Fruit fly (Drosophila melanogaster): ENCODE measurements around the gene Cox10.
A peak's percentile ranks its signal among the peaks of the same experiment; 100 is the strongest.

Cox10 gene

dm6 chr2L:10339212-10339721 lies 8.0 kb downstream of the Cox10 start, which contains the start of gene SamDC (continued):
- TF ChIP-seq CG31365 (tag; optimal IDR thresholded peaks at IDR 0.05) (no peak), CG13287 (GFP tag; IDR thresholded peaks at IDR 0.05; ENCODE audit: partially characterized antibody) (peak; percentile 79), CG14441 (GFP tag; IDR thresholded peaks at IDR 0.05) (peak; percentile 5; the same call in 1 of the 2 replicates), CG34376 (GFP tag; optimal IDR thresholded peaks at IDR 0.05) (peak; percentile 71), CG2199 (GFP tag; IDR thresholded peaks at IDR 0.05) (peak; percentile 67; the same call in 2 of the 3 replicates), Trl (optimal IDR thresholded peaks at IDR 0.05) (no peak), Trl (GFP tag; optimal IDR thresholded peaks at IDR 0.05) (peak; percentile 58), ab (GFP tag; optimal IDR thresholded peaks at IDR 0.05) (no peak), Med (GFP tag) (peak; percentile 91), Side (GFP tag; optimal IDR thresholded peaks at IDR 0.05) (peak; percentile 47), CG15514 (GFP tag; optimal IDR thresholded peaks at IDR 0.05) (peak; percentile 80), CG8478 (optimal IDR thresholded peaks at IDR 0.05) (no peak), CG32532 (GFP tag; IDR thresholded peaks at IDR 0.05) (peak; percentile 42; the same call in 1 of the 2 replicates), sug (tag; optimal IDR thresholded peaks at IDR 0.05) (peak; percentile 48), CG7357 (GFP tag; IDR thresholded peaks at IDR 0.05) (peak; percentile 96), ash1 (GFP tag; optimal IDR thresholded peaks at IDR 0.05) (peak; percentile 16), YL-1 (GFP tag; optimal IDR thresholded peaks at IDR 0.05) (peak; percentile 61), Hsf (GFP tag; optimal IDR thresholded peaks at IDR 0.05) (peak; percentile 36), Fer3 (tag; optimal IDR thresholded peaks at IDR 0.05) (peak; percentile 34), HLHmδ (GFP tag; optimal IDR thresholded peaks at IDR 0.05) (peak; percentile 46), Rfx (GFP tag; IDR thresholded peaks at IDR 0.05) (peak; percentile 69), HmgZ (tag; optimal IDR thresholded peaks at IDR 0.05) (peak; percentile 59), CG17385 (GFP tag; optimal IDR thresholded peaks at IDR 0.05) (peak; percentile 48), CG15696 (tag; optimal IDR thresholded peaks at IDR 0.05) (peak; percentile 23), CG6654 (GFP tag; optimal IDR thresholded peaks at IDR 0.05) (no peak), CG8290 (GFP tag; optimal IDR thresholded peaks at IDR 0.05) (peak; percentile 80), CG8290 (tag; optimal IDR thresholded peaks at IDR 0.05) (peak; percentile 1 to 79), CG10654 (GFP tag; optimal IDR thresholded peaks at IDR 0.05) (peak; percentile 14), CG3995 (GFP tag; optimal IDR thresholded peaks at IDR 0.05) (peak; percentile 8), CG17186 (GFP tag; optimal IDR thresholded peaks at IDR 0.05) (no peak), Hmr (GFP tag; optimal IDR thresholded peaks at IDR 0.05) (peak; percentile 75), Dp (GFP tag; optimal IDR thresholded peaks at IDR 0.05) (peak; percentile 17), grau (tag; optimal IDR thresholded peaks at IDR 0.05) (peak; percentile 62), cg (GFP tag; optimal IDR thresholded peaks at IDR 0.05) (no peak), Sin3A (optimal IDR thresholded peaks at IDR 0.05) (peak; percentile 10), her (GFP tag; optimal IDR thresholded peaks at IDR 0.05) (peak; percentile 39), CG12219 (GFP tag; optimal IDR thresholded peaks at IDR 0.05) (no peak), CG17328 (GFP tag; IDR thresholded peaks at IDR 0.05) (peak; percentile 24; the same call in 1 of the 2 replicates), Hr3 (GFP tag; optimal IDR thresholded peaks at IDR 0.05) (peak; percentile 37), CG13624 (GFP tag; optimal IDR thresholded peaks at IDR 0.05) (peak; percentile 7), oc (tag; optimal IDR thresholded peaks at IDR 0.05) (no peak), PHDP (tag; optimal IDR thresholded peaks at IDR 0.05) (peak; percentile 63), Atf3 (GFP tag; optimal IDR thresholded peaks at IDR 0.05) (no peak), CG13424 (tag; optimal IDR thresholded peaks at IDR 0.05) (peak; percentile 59), CG10959 (GFP tag; IDR thresholded peaks at IDR 0.05) (no peak), CG10321 (GFP tag; IDR thresholded peaks at IDR 0.05) (no peak), CG2120 (GFP tag; optimal IDR thresholded peaks at IDR 0.05) (peak; percentile 37), Mad (GFP tag; optimal IDR thresholded peaks at IDR 0.05) (peak; percentile 4), Ada2b (GFP tag; IDR thresholded peaks at IDR 0.05) (peak; percentile 63), Dbx (GFP tag; IDR thresholded peaks at IDR 0.05) (peak; percentile 73; the same call in 2 of the 3 replicates), ap (GFP tag; IDR thresholded peaks at IDR 0.05) (no peak), Sox100B (GFP tag; optimal IDR thresholded peaks at IDR 0.05) (peak; percentile 17)

Measured in whole organism, embryonic.